Worm (Caenorhabditis elegans) whole organism, late embryonic: ENCODE data around the gene Y94H6A.2.

Experiments
- K02D7.2 ChIP-seq: sonication (generic microtip); optimal IDR thresholded peaks from 2 replicates; lab custom pipeline; 2017; ENCODE audit warnings: mild to moderate bottlenecking, missing genetic modification characterization, missing compliant biosample characterization
- K09A11.1 ChIP-seq: sonication (generic microtip); optimal IDR thresholded peaks from 2 replicates; lab custom pipeline; 2017; ENCODE audit warnings: antibody characterized with exemption, mild to moderate bottlenecking, missing genetic modification characterization, missing compliant biosample characterization; ENCODE audit not compliant: insufficient read depth
- ahr-1 ChIP-seq: sonication (generic microtip); optimal IDR thresholded peaks from 2 replicates; lab custom pipeline; 2016; ENCODE audit warnings: missing genetic modification characterization, missing compliant biosample characterization
- ceh-14 ChIP-seq: sonication (generic microtip); optimal IDR thresholded peaks from 2 replicates; lab custom pipeline; 2016; ENCODE audit warnings: missing genotype, missing genetic modification characterization, missing compliant biosample characterization
- ceh-19 ChIP-seq: fragments of 200-800 bp; sonication (Bioruptor generic); optimal IDR thresholded peaks from 2 replicates; lab custom pipeline; 2018; ENCODE audit warnings: mild to moderate bottlenecking, missing genetic modification characterization, missing compliant biosample characterization
- ceh-24 ChIP-seq: sonication (generic microtip); optimal IDR thresholded peaks from 2 replicates; lab custom pipeline; 2016; ENCODE audit warnings: mild to moderate bottlenecking, missing genetic modification characterization, missing compliant biosample characterization
- ceh-34 ChIP-seq: sonication (generic microtip); optimal IDR thresholded peaks from 2 replicates; lab custom pipeline; 2016; ENCODE audit warnings: mild to moderate bottlenecking, missing genetic modification characterization, missing compliant biosample characterization
- ceh-45 ChIP-seq: fragments of 200-800 bp; sonication (Bioruptor generic); IDR thresholded peaks from 2 replicates; pipeline ENCODE4 v1.3.6; 2022; ENCODE audit warnings: missing genetic modification reagents, missing genetic modification characterization, missing compliant biosample characterization
- ceh-48 ChIP-seq: sonication (generic microtip); optimal IDR thresholded peaks from 2 replicates; lab custom pipeline; 2016; ENCODE audit warnings: missing genetic modification characterization, inconsistent platforms, missing compliant biosample characterization
- ceh-6 ChIP-seq: fragments of 200-800 bp; sonication (Bioruptor generic); optimal IDR thresholded peaks from 2 replicates; lab custom pipeline; 2018; ENCODE audit warnings: mild to moderate bottlenecking, missing genetic modification characterization, missing compliant biosample characterization
- dve-1 ChIP-seq: sonication (generic microtip); optimal IDR thresholded peaks from 2 replicates; lab custom pipeline; 2017; ENCODE audit warnings: antibody characterized with exemption, mild to moderate bottlenecking, missing genetic modification characterization, missing compliant biosample characterization
- elt-4 ChIP-seq: sonication (generic microtip); optimal IDR thresholded peaks from 2 replicates; lab custom pipeline; 2016; ENCODE audit warnings: missing genetic modification characterization, missing compliant biosample characterization
- ets-4 ChIP-seq: sonication (generic microtip); optimal IDR thresholded peaks from 2 replicates; lab custom pipeline; 2016; ENCODE audit warnings: missing genetic modification characterization, missing compliant biosample characterization
- fax-1 ChIP-seq: sonication (generic microtip); optimal IDR thresholded peaks from 2 replicates; lab custom pipeline; 2016; ENCODE audit warnings: missing genotype, missing genetic modification characterization, missing compliant biosample characterization
- fkh-10 ChIP-seq: fragments of 150-350 bp; optimal IDR thresholded peaks from 2 replicates; lab custom pipeline; 2014; ENCODE audit warnings: missing biosample characterization, missing genetic modification reagents, missing genetic modification characterization
- fkh-6 ChIP-seq: sonication (generic microtip); optimal IDR thresholded peaks from 2 replicates; lab custom pipeline; 2016; ENCODE audit warnings: missing genetic modification characterization, missing compliant biosample characterization
- hlh-30 ChIP-seq: sonication (generic microtip); optimal IDR thresholded peaks from 2 replicates; lab custom pipeline; 2017; ENCODE audit warnings: antibody characterized with exemption, missing genetic modification characterization, missing compliant biosample characterization; ENCODE audit not compliant: insufficient read depth
- hlh-6 ChIP-seq: sonication (generic microtip); optimal IDR thresholded peaks from 2 replicates; lab custom pipeline; 2016; ENCODE audit warnings: missing genotype, missing genetic modification characterization, missing compliant biosample characterization
- madf-2 ChIP-seq: sonication (generic microtip); optimal IDR thresholded peaks from 2 replicates; lab custom pipeline; 2017; ENCODE audit warnings: missing genetic modification characterization, missing compliant biosample characterization
- nfya-1 ChIP-seq: sonication (generic microtip); optimal IDR thresholded peaks from 2 replicates; lab custom pipeline; 2017; ENCODE audit warnings: missing genetic modification characterization, mild to moderate bottlenecking, missing compliant biosample characterization, antibody characterized with exemption, moderate library complexity
- nhr-11 ChIP-seq: fragments of 150-350 bp; optimal IDR thresholded peaks from 2 replicates; lab custom pipeline; 2014; ENCODE audit warnings: missing biosample characterization, missing genetic modification characterization
- odd-2 ChIP-seq: sonication (generic microtip); optimal IDR thresholded peaks from 2 replicates; lab custom pipeline; 2017; ENCODE audit warnings: antibody characterized with exemption, mild to moderate bottlenecking, missing genetic modification characterization, missing compliant biosample characterization
- pax-1 ChIP-seq: fragments of 150-350 bp; optimal IDR thresholded peaks from 2 replicates; lab custom pipeline; 2014; ENCODE audit warnings: missing biosample characterization, missing genetic modification characterization
- pha-4 ChIP-seq: fragments of 150-350 bp; optimal IDR thresholded peaks from 2 replicates; lab custom pipeline; 2018; ENCODE audit warnings: missing biosample characterization, missing genetic modification reagents, missing genetic modification characterization
- pqm-1 ChIP-seq: sonication (generic microtip); optimal IDR thresholded peaks from 2 replicates; lab custom pipeline; 2016; ENCODE audit warnings: missing genetic modification characterization, missing compliant biosample characterization
- rnt-1 ChIP-seq: sonication (generic microtip); optimal IDR thresholded peaks from 2 replicates; lab custom pipeline; 2016; ENCODE audit warnings: missing genetic modification characterization, missing compliant biosample characterization
- syd-9 ChIP-seq: sonication (generic microtip); optimal IDR thresholded peaks from 2 replicates; lab custom pipeline; 2016; ENCODE audit warnings: mild to moderate bottlenecking, missing genetic modification characterization, moderate library complexity, missing compliant biosample characterization
- tbx-2 ChIP-seq: sonication (generic microtip); optimal IDR thresholded peaks from 2 replicates; lab custom pipeline; 2016; ENCODE audit warnings: missing genetic modification characterization, missing compliant biosample characterization
- tbx-7 ChIP-seq: sonication (generic microtip); optimal IDR thresholded peaks from 2 replicates; lab custom pipeline; 2016; ENCODE audit warnings: missing genotype, missing genetic modification characterization, missing compliant biosample characterization
- unc-3 ChIP-seq, 2 experiments: fragments of 200-800 bp in 1 of 2; sonication (Bioruptor generic) in 1 of 2; sonication (generic microtip) in 1 of 2; conservative IDR thresholded peaks in 1 of 2; optimal IDR thresholded peaks in 1 of 2; 2 replicates each; pipeline versions ENCODE4 v1.3.6 to Lab custom; 2016 to 2022; ENCODE audit warnings: missing compliant biosample characterization in 2 of 2, missing genetic modification characterization in 2 of 2, missing genetic modification reagents in 1 of 2
- unc-42 ChIP-seq: sonication (generic microtip); optimal IDR thresholded peaks from 2 replicates; lab custom pipeline; 2016; ENCODE audit warnings: missing genotype, missing genetic modification characterization, missing compliant biosample characterization
- unc-55 ChIP-seq: sonication (generic microtip); optimal IDR thresholded peaks from 2 replicates; lab custom pipeline; 2017; ENCODE audit warnings: missing biosample characterization, missing genetic modification reagents, missing genetic modification characterization
- unc-86 ChIP-seq: sonication (generic microtip); optimal IDR thresholded peaks from 2 replicates; lab custom pipeline; 2016; ENCODE audit warnings: missing genetic modification characterization, missing compliant biosample characterization
- zip-5 ChIP-seq: sonication (generic microtip); optimal IDR thresholded peaks from 2 replicates; lab custom pipeline; 2016; ENCODE audit warnings: missing genetic modification characterization, missing compliant biosample characterization
- ztf-16 ChIP-seq: sonication (generic microtip); optimal IDR thresholded peaks from 2 replicates; lab custom pipeline; 2017; ENCODE audit warnings: missing genetic modification characterization, missing compliant biosample characterization

Y94H6A.2 gene

DNA sequence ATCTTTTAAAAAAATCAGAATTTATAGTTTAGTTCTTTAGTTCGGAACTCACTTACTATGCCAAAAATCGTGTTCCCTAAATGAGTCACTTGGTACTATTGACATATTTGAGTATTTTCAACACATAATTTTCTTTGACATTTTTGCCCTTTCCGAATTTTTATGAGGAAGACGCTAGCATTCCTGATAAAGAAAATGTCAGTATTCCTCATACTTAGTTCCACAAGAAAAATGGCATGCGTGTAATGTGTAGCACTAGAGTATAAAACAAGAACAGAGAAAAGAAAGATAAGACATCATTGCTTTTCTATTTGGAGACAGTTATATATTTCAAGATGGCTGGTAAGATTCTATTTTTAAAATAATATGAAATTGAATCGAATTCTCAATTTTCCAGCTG lies at the start of gene Y94H6A.2:
Y94H6A.2 (plus strand) TSS at position 336 of the 400 bp plus-strand sequence.
- TF ChIP-seq tbx-7, result no peak

ce11 chrIV:2688716-2689307 lies 41.3 kb upstream of the Y94H6A.2 start, which contains the start of gene egrh-3:
Gene egrh-3 (minus strand): TSS chrIV:2688766.
- TF ChIP-seq nfya-1 (tag; lab: Kevin White, UChicago) (no peak), ceh-34 (tag; lab: Kevin White, UChicago) (no peak), unc-86 (tag; lab: Kevin White, UChicago) (no peak), ceh-19 (GFP tag; lab: Kevin White, UChicago) (no peak), ahr-1 (tag; lab: Kevin White, UChicago) (no peak), nhr-11 (tag; lab: Kevin White, UChicago) (no peak), pha-4 (tag; lab: Kevin White, UChicago) (no peak), pqm-1 (no peak), odd-2 (tag; lab: Kevin White, UChicago) (no peak), tbx-7 (no peak), zip-5 (no peak), unc-55 (GFP tag; lab: Kevin White, UChicago) (no peak)

ce11 chrIV:2703927-2704401 lies 26.1 kb upstream of the Y94H6A.2 start, which contains the start of gene Y94H6A.5:
Gene Y94H6A.5 (minus strand): TSS chrIV:2703977.
- peak; percentile 13 for TF ChIP-seq ceh-48 (tag; lab: Kevin White, UChicago)
- no peak for TF ChIP-seq K09A11.1 (tag; lab: Kevin White, UChicago)
- no peak for TF ChIP-seq K02D7.2 (tag; lab: Kevin White, UChicago)
- TF ChIP-seq fkh-6 (tag; lab: Kevin White, UChicago), result no peak
- no peak for TF ChIP-seq nhr-11 (tag; lab: Kevin White, UChicago)
- no peak for TF ChIP-seq fax-1
- peak; percentile 1 for TF ChIP-seq madf-2 (tag; lab: Kevin White, UChicago)
- peak; percentile 56 for TF ChIP-seq nfya-1 (tag; lab: Kevin White, UChicago)
- TF ChIP-seq syd-9 (tag; lab: Kevin White, UChicago), result no peak
- peak; percentile 4 for TF ChIP-seq tbx-2
- TF ChIP-seq hlh-6 (tag; lab: Kevin White, UChicago), result no peak
- TF ChIP-seq ceh-6 (GFP tag; lab: Kevin White, UChicago), result no peak
- TF ChIP-seq rnt-1 (tag; lab: Kevin White, UChicago), result no peak
- TF ChIP-seq unc-3 (GFP tag; conservative IDR thresholded peaks at IDR 0.05; lab: Robert Waterston, UW), result no peak
- no peak for TF ChIP-seq unc-3 (tag; optimal IDR thresholded peaks at IDR 0.05; lab: Kevin White, UChicago)
- peak; percentile 84 for TF ChIP-seq pax-1
- TF ChIP-seq hlh-30 (tag; lab: Kevin White, UChicago), result no peak
- TF ChIP-seq unc-42 (tag; lab: Kevin White, UChicago), result peak; percentile 53
- no peak for TF ChIP-seq ztf-16 (tag; lab: Kevin White, UChicago)
- no peak for TF ChIP-seq dve-1 (tag; lab: Kevin White, UChicago)
- TF ChIP-seq ceh-24, result no peak
- TF ChIP-seq ceh-19 (GFP tag; lab: Kevin White, UChicago), result no peak
- TF ChIP-seq ets-4 (tag; lab: Kevin White, UChicago), result no peak
- TF ChIP-seq, all 69 proteins: peak for 6

DNA sequence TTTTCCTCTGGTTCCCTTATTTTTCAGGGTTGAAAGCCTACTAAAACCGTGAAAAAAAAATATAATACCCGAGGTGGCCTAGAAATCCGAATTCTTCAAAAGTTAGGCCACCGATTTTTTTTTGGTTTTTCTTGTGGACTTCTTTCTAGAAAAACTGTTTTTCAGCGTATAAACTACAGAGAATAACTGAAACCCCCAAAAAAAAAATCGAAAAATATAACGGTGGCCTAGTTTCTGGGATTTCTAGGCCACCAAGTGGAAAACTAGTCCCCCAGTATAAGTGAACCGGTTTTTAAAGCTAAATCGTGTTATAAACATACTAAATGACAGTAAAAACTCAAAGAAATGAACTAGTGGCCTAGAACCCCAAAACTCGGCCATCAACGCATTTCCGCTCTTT lies 24.4 kb upstream of the Y94H6A.2 start:
- TF ChIP-seq ceh-45 (GFP tag; lab: Robert Waterston, UW), result no peak
- no peak for TF ChIP-seq elt-4
- TF ChIP-seq ceh-14 (tag; lab: Kevin White, UChicago), result no peak
- TF ChIP-seq ceh-24, result no peak
- TF ChIP-seq fkh-10 (GFP tag; lab: Kevin White, UChicago), result no peak
- TF ChIP-seq, all 69 proteins: peak for 0
